Worm (Caenorhabditis elegans): ENCODE measurements around the gene gpch-1.
A peak's percentile ranks its signal among the peaks of the same experiment; 100 is the strongest.

The gpch-1 gene

DNA sequence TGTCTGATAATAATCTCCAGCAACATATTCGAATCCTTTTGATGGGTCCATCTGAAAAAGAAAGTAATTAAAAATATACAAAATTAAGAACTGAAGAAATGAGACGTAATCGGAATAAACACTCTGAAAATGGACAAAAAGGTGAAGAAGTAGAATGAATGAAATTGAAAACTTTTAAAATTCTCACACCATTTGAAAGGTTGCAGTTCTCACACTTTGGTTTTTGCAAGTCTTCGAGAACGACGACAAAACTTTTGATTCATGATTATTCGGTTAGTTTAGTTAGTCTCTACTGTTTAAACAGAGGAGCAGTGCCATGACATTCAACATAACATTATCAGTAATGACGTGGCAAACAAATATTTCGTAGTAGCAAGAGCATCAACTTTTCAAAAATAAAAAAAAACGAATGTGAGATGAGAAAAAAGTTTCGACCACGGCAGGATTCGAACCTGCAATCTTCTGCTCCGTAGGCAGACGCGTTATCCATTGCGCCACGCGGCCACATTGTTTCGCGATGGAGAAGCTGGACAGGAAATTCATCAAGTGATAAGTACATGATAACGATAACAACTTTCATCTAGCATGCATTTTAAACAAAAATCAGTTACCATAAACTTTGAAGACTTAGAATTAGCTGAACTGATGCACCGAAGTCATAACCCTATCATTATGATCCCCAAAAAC, 41.7 kb downstream of the gpch-1 start, which contains the start of gene ceh-43:
ceh-43 (minus strand) TSS at position 51 of the 687 bp plus-strand sequence.
- TF ChIP-seq xbp-1 (tag; optimal IDR thresholded peaks at IDR 0.05) (no peak), elt-2 (tag; optimal IDR thresholded peaks at IDR 0.05) (peak; percentile 14), nhr-28 (tag; optimal IDR thresholded peaks at IDR 0.05) (no peak), lin-35 (GFP tag; optimal IDR thresholded peaks at IDR 0.05) (peak in 1 of 2 experiments; percentile 27), efl-1 (optimal IDR thresholded peaks at IDR 0.05) (no peak), efl-1 (GFP tag; optimal IDR thresholded peaks at IDR 0.05 in 1 of 2) (peak in 1 of 2 experiments; percentile 63)

DNA sequence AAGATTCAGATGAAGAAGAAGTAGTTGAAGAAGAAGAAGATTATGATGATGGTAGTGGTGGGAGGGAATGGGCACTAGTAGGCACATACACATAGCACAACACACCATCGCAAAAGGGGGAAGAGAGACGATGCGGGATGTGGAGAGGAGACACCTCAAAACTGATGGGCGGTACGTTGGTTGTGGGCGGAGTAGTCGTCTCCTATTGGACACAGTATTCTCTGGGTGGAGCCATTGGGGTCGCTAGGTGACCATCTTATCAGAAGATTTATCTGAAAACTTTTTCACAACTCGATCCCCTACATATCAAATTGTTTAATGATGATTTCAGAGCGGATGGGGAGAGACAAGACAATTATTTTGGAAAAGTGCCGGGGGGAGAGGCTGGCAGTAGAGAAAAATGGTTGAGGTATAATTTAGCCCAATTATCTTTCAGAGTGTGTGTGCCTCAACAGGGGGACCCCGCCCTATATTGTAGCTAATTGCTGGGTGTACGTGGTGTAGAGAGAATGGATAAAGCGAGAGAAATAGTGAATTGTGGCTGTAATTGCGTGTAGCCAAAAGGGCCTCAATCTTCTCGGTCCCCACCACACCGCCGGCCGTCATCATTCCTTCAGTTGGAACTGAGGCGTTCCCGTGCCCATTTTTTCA, 42.5 kb downstream of the gpch-1 start:
- TF ChIP-seq C04F5.9 (tag; optimal IDR thresholded peaks at IDR 0.05) (no peak), xbp-1 (tag; optimal IDR thresholded peaks at IDR 0.05) (no peak), alr-1 (tag; optimal IDR thresholded peaks at IDR 0.05; ENCODE audit: borderline replicate concordance) (no peak), pax-3 (tag; optimal IDR thresholded peaks at IDR 0.05) (peak; percentile 1), lin-14 (GFP tag; optimal IDR thresholded peaks at IDR 0.05) (peak; percentile 42), lsy-2 (tag; optimal IDR thresholded peaks at IDR 0.05) (peak in 1 of 2 experiments; percentile 12), blmp-1 (tag; optimal IDR thresholded peaks at IDR 0.05) (no peak)

DNA sequence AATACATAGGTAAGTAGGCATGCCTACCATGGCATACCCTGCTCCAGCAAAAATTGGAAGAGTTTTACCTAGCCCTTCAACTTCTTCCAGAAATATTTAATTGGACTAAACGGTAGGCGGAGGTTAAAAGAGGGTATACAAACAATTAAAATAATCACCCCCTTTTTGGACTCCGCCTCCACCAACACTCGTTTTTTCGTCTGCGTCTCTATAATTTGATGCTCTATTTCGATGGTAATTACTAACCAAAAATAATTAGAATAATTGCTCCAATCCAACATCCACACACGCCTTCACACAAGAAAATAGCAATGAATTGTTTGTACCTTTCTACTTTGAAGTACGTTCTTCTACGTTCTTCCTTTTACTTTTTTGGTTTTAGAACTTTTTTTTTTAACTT, 44.4 kb downstream of the gpch-1 start:
- TF ChIP-seq ceh-82 (tag; optimal IDR thresholded peaks at IDR 0.05) = peak in 1 of 3 experiments; percentile 5
- peak; percentile 47 for TF ChIP-seq lin-14 (GFP tag; optimal IDR thresholded peaks at IDR 0.05)
- peak; percentile 76 for TF ChIP-seq nhr-85 (tag)
- TF ChIP-seq nhr-71 (tag; optimal IDR thresholded peaks at IDR 0.05) = no peak
- TF ChIP-seq nhr-47 (tag; optimal IDR thresholded peaks at IDR 0.05) = no peak
- TF ChIP-seq ceh-8 (GFP tag; optimal IDR thresholded peaks at IDR 0.05) = peak; percentile 8
- TF ChIP-seq lsy-2 (tag; optimal IDR thresholded peaks at IDR 0.05) = peak in 1 of 2 experiments; percentile 31
- TF ChIP-seq grh-1 (GFP tag; IDR thresholded peaks at IDR 0.05) = peak; percentile 26; the same call in 1 of the 2 replicates

DNA sequence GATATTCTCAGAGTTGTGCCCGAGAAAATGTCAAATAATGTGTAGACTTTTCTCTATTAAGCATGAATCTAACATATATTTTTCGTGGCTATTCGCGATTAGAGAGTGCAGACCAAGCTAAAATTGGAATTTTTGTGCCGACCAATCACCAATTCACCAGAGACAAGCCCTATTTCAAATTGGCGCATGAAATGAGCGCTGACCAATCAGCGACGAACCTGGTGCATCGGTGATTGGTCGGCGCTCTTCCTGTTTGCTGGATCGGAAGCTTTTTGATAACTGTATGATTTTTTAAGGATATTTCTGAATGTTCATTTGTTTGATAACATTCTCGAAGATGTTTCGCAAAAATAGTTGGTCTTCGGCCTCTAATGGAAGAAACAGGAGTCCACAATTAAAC, 45.0 kb downstream of the gpch-1 start:
- TF ChIP-seq unc-62 (GFP tag; optimal IDR thresholded peaks at IDR 0.05) = no peak
- TF ChIP-seq sptf-1 (tag; optimal IDR thresholded peaks at IDR 0.05) = no peak
- TF ChIP-seq ces-1 (GFP tag; optimal IDR thresholded peaks at IDR 0.05) = no peak
- TF ChIP-seq ceh-88 (GFP tag; IDR thresholded peaks at IDR 0.05) = no peak

DNA sequence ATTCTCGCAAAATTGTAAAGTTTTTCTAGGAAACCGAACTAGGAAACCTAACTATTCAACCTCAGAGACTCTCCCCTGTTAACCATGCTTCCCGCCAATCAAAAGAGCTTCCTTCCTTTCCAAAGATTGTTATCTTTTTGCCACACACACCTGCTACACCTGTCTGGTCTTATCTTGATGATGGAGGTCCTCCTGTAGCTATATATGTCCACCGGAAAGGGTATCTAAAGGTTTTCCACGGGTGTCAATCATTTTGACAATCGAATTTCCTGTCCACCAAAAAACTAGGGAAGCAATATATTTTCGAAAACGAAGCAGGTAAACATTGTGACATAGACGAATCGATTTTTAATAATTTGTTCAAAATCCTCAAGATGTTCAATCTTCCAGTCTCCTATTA, 45.4 kb downstream of the gpch-1 start:
- peak; percentile 27 for TF ChIP-seq rnt-1 (tag; optimal IDR thresholded peaks at IDR 0.05)
- no peak for TF ChIP-seq nhr-84 (tag; optimal IDR thresholded peaks at IDR 0.05)
- peak; percentile 10 for TF ChIP-seq lin-14 (GFP tag; optimal IDR thresholded peaks at IDR 0.05)

DNA sequence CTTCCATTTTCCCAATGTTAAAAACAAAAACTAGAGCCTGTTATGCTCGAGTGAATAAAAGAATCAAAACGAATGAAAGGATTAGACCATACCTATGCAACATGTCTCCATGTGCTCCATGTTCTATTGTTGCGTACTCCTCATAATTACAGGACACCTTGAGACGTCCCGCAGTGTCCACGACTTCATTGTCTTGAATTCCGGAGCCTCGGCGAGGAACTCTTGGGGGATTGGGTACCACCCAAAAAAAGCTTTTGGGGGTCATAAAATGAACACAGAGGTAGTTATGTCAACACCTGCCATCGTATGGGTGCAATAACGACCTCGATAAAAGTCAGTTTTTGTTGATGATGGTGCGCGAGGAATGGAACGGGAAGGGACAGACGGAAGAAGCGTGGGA, 46.6 kb downstream of the gpch-1 start:
- TF ChIP-seq skn-1 (tag; optimal IDR thresholded peaks at IDR 0.05) = no peak
- TF ChIP-seq unc-30 (tag; optimal IDR thresholded peaks at IDR 0.05) = no peak
- no peak for TF ChIP-seq elt-2 (tag; optimal IDR thresholded peaks at IDR 0.05)
- TF ChIP-seq ztf-4 (tag; optimal IDR thresholded peaks at IDR 0.05) = no peak
- TF ChIP-seq ceh-82 (tag; optimal IDR thresholded peaks at IDR 0.05) = no peak
- TF ChIP-seq fos-1 (tag; optimal IDR thresholded peaks at IDR 0.05) = no peak
- no peak for TF ChIP-seq hlh-17 (GFP tag; optimal IDR thresholded peaks at IDR 0.05; ENCODE audit: borderline replicate concordance)
- TF ChIP-seq mdl-1 (tag; optimal IDR thresholded peaks at IDR 0.05) = no peak
- no peak for TF ChIP-seq lin-14 (GFP tag; optimal IDR thresholded peaks at IDR 0.05)
- TF ChIP-seq isw-1 (GFP tag; IDR thresholded peaks at IDR 0.05) = no peak
- no peak for TF ChIP-seq nhr-84 (tag; optimal IDR thresholded peaks at IDR 0.05)
- no peak for TF ChIP-seq irx-1 (tag; optimal IDR thresholded peaks at IDR 0.05)
- no peak for TF ChIP-seq zip-4 (GFP tag; optimal IDR thresholded peaks at IDR 0.05)

Measured in whole organism, L1 larva.